Fruit fly (Drosophila melanogaster): ENCODE data around the gene EMC2B.
A peak's percentile ranks its signal among the peaks of the same experiment; 100 is the strongest.

Gene EMC2B

dm6 chr3R:16941285-16941684, 50.4 kb downstream of the EMC2B start (continued):
- TF ChIP-seq CG1603 (tag; optimal IDR thresholded peaks at IDR 0.05) (peak; percentile 32), vnd (GFP tag; IDR thresholded peaks at IDR 0.05; ENCODE audit: partially characterized antibody) (no peak), CG2202 (tag; optimal IDR thresholded peaks at IDR 0.05) (no peak)

DNA sequence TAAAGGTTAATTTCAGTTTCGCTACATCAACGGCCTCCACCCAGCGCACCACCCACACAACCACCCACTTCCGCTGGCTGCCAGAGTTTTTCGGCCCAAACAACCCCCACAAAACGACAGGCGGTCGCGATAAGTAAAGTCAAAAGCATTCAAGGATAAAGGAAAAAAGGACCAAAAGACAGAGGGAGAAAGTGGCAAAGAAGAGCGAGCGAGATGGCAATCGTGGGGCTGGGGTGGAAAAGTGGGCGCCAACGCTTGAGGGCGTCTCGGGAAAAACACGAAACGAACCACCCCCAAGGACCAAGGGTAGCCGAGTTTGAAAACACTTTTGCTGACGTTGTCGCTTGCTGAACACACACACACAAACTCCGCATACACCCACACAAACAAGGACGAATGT, 51.2 kb downstream of the EMC2B start:
- no peak for TF ChIP-seq CG9609 (GFP tag; optimal IDR thresholded peaks at IDR 0.05)
- no peak for TF ChIP-seq disco-r (GFP tag; optimal IDR thresholded peaks at IDR 0.05)
- TF ChIP-seq tap (tag; optimal IDR thresholded peaks at IDR 0.05): no peak
- TF ChIP-seq Nf-YC (tag; optimal IDR thresholded peaks at IDR 0.05): peak; percentile 91
- TF ChIP-seq NC2α (GFP tag; optimal IDR thresholded peaks at IDR 0.05): no peak
- no peak for TF ChIP-seq PHDP (tag; optimal IDR thresholded peaks at IDR 0.05)
- no peak for TF ChIP-seq CG12236 (GFP tag; optimal IDR thresholded peaks at IDR 0.05)
- TF ChIP-seq ewg (GFP tag; optimal IDR thresholded peaks at IDR 0.05): peak; percentile 42
- TF ChIP-seq cg (GFP tag; optimal IDR thresholded peaks at IDR 0.05): peak; percentile 45
- TF ChIP-seq seq (GFP tag; IDR thresholded peaks at IDR 0.05): peak; percentile 95
- TF ChIP-seq CG10321 (GFP tag; IDR thresholded peaks at IDR 0.05): peak; percentile 33; the same call in 1 of the 2 replicates
- no peak for TF ChIP-seq CG7271 (tag; optimal IDR thresholded peaks at IDR 0.05)
- no peak for TF ChIP-seq CG2889 (GFP tag; IDR thresholded peaks at IDR 0.05)
- no peak for TF ChIP-seq Ada2b (GFP tag; IDR thresholded peaks at IDR 0.05)
- TF ChIP-seq CG13775 (GFP tag; optimal IDR thresholded peaks at IDR 0.05): no peak
- TF ChIP-seq Nf-YB (GFP tag; optimal IDR thresholded peaks at IDR 0.05): peak; percentile 75
- peak; percentile 40 for TF ChIP-seq Med (GFP tag)
- no peak for TF ChIP-seq Bdp1 (GFP tag; optimal IDR thresholded peaks at IDR 0.05)
- TF ChIP-seq Deaf1 (tag; optimal IDR thresholded peaks at IDR 0.05): peak; percentile 85
- peak; percentile 66 for TF ChIP-seq abd-A (tag; optimal IDR thresholded peaks at IDR 0.05)
- TF ChIP-seq MTF-1 (GFP tag; optimal IDR thresholded peaks at IDR 0.05; ENCODE audit: borderline replicate concordance): no peak
- TF ChIP-seq CG1832 (GFP tag; optimal IDR thresholded peaks at IDR 0.05): peak; percentile 66
